Worm (Caenorhabditis elegans) whole organism, L4/young adult: ENCODE measurements around the gene pqn-96.

Source experiments
- dao-5 ChIP-seq: sonication (generic microtip); optimal IDR thresholded peaks from 2 replicates; lab custom pipeline; 2016; ENCODE audit warnings: missing genotype, missing genetic modification characterization, moderate library complexity, missing compliant biosample characterization
- him-1 ChIP-seq: sonication (generic microtip); optimal IDR thresholded peaks from 2 replicates; lab custom pipeline; 2016; ENCODE audit warnings: missing genotype, missing genetic modification reagents, missing genetic modification characterization, missing compliant biosample characterization

- TF ChIP-seq him-1 (tag; lab: Kevin White, UChicago) (no peak), dao-5 (no peak)
Observed at ce11 chrIII:8432143-8432542, 7.1 kb downstream of the pqn-96 start, which contains the start of gene ZK1236.5.
